Worm (Caenorhabditis elegans) whole organism, L2 larva: ENCODE results near the gene lin-45.

Experiments used
- peb-1 ChIP-seq: fragments of 150-350 bp; optimal IDR thresholded peaks from 2 replicates; lab custom pipeline; 2014; ENCODE audit warnings: missing biosample characterization, missing genetic modification characterization
- skn-1 ChIP-seq: sonication (generic microtip); optimal IDR thresholded peaks from 2 replicates; lab custom pipeline; 2017; ENCODE audit warnings: missing biosample characterization, missing genetic modification characterization

DNA sequence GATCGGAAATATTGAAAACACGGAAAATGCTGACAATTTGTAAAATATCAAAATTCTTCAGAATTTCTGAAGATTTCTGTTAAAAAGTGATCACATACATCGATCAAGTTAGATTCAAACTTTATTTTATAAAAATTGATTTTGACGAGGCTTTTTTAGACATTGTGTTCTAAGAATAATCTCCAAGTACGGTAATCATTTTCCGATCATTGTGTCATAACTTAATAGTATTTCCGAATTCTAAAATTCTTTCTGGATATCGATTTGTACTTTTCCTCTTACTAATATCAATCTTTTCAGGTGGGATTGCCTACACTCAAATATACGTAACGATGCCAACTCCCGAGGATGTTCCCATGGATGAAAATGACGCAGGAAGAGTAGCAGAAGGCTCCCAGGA, 8.6 kb upstream of the lin-45 start, which contains the start of gene usp-4:
- no peak for TF ChIP-seq peb-1 (tag; lab: Kevin White, UChicago)
- TF ChIP-seq skn-1 (tag; lab: Kevin White, UChicago): no peak
